Worm (Caenorhabditis elegans) whole organism, young adult: Measurements from ENCODE around the gene clk-2.
A peak's percentile ranks its signal among the peaks of the same experiment; 100 is the strongest.

ENCODE experiments used
- B0035.1 ChIP-seq: sonication (generic microtip); optimal IDR thresholded peaks from 2 replicates; lab custom pipeline; 2016; ENCODE audit warnings: missing genetic modification characterization, mild to moderate bottlenecking, missing compliant biosample characterization, missing genotype, missing genetic modification reagents
- B0336.3 ChIP-seq: fragments of 200-800 bp; sonication (Bioruptor generic); IDR thresholded peaks from 2 replicates; pipeline ENCODE4 v1.3.6; 2022; ENCODE audit warnings: missing genetic modification characterization, missing compliant biosample characterization
- C06A6.2 ChIP-seq: fragments of 200-800 bp; sonication (Bioruptor generic); conservative IDR thresholded peaks from 2 replicates; pipeline ENCODE4 v1.3.6; 2022; ENCODE audit warnings: missing genetic modification characterization, missing compliant biosample characterization
- F10E7.11 ChIP-seq: sonication (generic microtip); optimal IDR thresholded peaks from 2 replicates; lab custom pipeline; 2017; ENCODE audit warnings: mild to moderate bottlenecking, missing genetic modification characterization, moderate library complexity, missing compliant biosample characterization
- F52B5.7 ChIP-seq: sonication (generic microtip); optimal IDR thresholded peaks from 2 replicates; lab custom pipeline; 2016; ENCODE audit warnings: mild to moderate bottlenecking, missing genetic modification characterization, missing compliant biosample characterization
- F57C9.4 ChIP-seq: sonication (generic microtip); optimal IDR thresholded peaks from 2 replicates; lab custom pipeline; 2017; ENCODE audit warnings: mild to moderate bottlenecking, missing genetic modification characterization, missing compliant biosample characterization
- K11D2.4 ChIP-seq: fragments of 200-800 bp; sonication (Bioruptor generic); IDR thresholded peaks from 2 replicates; pipeline ENCODE4 v1.3.6; 2022; ENCODE audit warnings: missing genetic modification reagents, missing genetic modification characterization, missing compliant biosample characterization
- K12H6.12 ChIP-seq: fragments of 200-800 bp; sonication (Bioruptor generic); optimal IDR thresholded peaks from 2 replicates; lab custom pipeline; 2018; ENCODE audit warnings: mild to moderate bottlenecking, missing genetic modification characterization, missing compliant biosample characterization
- Y56A3A.18 ChIP-seq: fragments of 200-800 bp; sonication (Bioruptor generic); IDR thresholded peaks from 2 replicates; pipeline ENCODE4 v1.3.6; 2022; ENCODE audit warnings: missing genetic modification reagents, missing genetic modification characterization, missing compliant biosample characterization
- Y79H2A.3 ChIP-seq: fragments of 200-800 bp; sonication (Bioruptor generic); conservative IDR thresholded peaks from 2 replicates; pipeline ENCODE4 v1.3.6; 2022; ENCODE audit warnings: missing genetic modification reagents, missing genetic modification characterization, missing compliant biosample characterization
- aptf-3 ChIP-seq: fragments of 200-800 bp; sonication (Bioruptor generic); IDR thresholded peaks from 2 replicates; pipeline ENCODE4 v1.3.6; 2022; ENCODE audit warnings: missing genetic modification characterization, missing compliant biosample characterization
- attf-5 ChIP-seq: fragments of 200-800 bp; sonication (Bioruptor generic); optimal IDR thresholded peaks from 2 replicates; lab custom pipeline; 2018; ENCODE audit warnings: mild to moderate bottlenecking, missing genetic modification characterization, missing compliant biosample characterization
- bed-2 ChIP-seq: fragments of 200-800 bp; sonication (Bioruptor generic); IDR thresholded peaks from 2 replicates; pipeline ENCODE4 v1.3.6; 2022; ENCODE audit warnings: missing genetic modification reagents, missing genetic modification characterization, missing compliant biosample characterization
- cebp-1 ChIP-seq, 2 experiments: fragments of 200-800 bp in 1 of 2; sonication (Bioruptor generic) in 1 of 2; sonication (generic microtip) in 1 of 2; IDR thresholded peaks in 1 of 2; optimal IDR thresholded peaks in 1 of 2; 2 replicates each; pipeline versions ENCODE4 v1.3.6 to Lab custom; 2017 to 2022; ENCODE audit warnings: missing compliant biosample characterization in 2 of 2, missing genetic modification characterization in 2 of 2, mild to moderate bottlenecking in 1 of 2, missing genetic modification reagents in 1 of 2, moderate library complexity in 1 of 2
- ceh-100 ChIP-seq: fragments of 200-800 bp; sonication (Bioruptor generic); IDR thresholded peaks from 2 replicates; pipeline ENCODE4 v1.3.6; 2022; ENCODE audit warnings: missing genetic modification reagents, missing genetic modification characterization, missing compliant biosample characterization
- ceh-79 ChIP-seq: sonication (generic microtip); optimal IDR thresholded peaks from 2 replicates; lab custom pipeline; 2017; ENCODE audit warnings: mild to moderate bottlenecking, missing genetic modification characterization, missing compliant biosample characterization
- die-1 ChIP-seq: sonication (generic microtip); optimal IDR thresholded peaks from 2 replicates; lab custom pipeline; 2016; ENCODE audit warnings: missing genotype, mild to moderate bottlenecking, missing genetic modification characterization, missing compliant biosample characterization
- dpff-1 ChIP-seq: sonication (generic microtip); optimal IDR thresholded peaks from 2 replicates; lab custom pipeline; 2017; ENCODE audit warnings: mild to moderate bottlenecking, missing genetic modification characterization, missing compliant biosample characterization
- egl-44 ChIP-seq: fragments of 200-800 bp; sonication (Bioruptor generic); IDR thresholded peaks from 2 replicates; pipeline ENCODE4 v1.3.6; 2022; ENCODE audit warnings: missing genetic modification reagents, missing genetic modification characterization, missing compliant biosample characterization
- ekl-4 ChIP-seq: fragments of 200-800 bp; sonication (Bioruptor generic); IDR thresholded peaks from 2 replicates; pipeline ENCODE4 v1.3.6; 2022; ENCODE audit warnings: missing genetic modification reagents, missing genetic modification characterization, missing compliant biosample characterization
- hlh-12 ChIP-seq: sonication (generic microtip); optimal IDR thresholded peaks from 2 replicates; lab custom pipeline; 2016; ENCODE audit warnings: missing genetic modification characterization, missing compliant biosample characterization
- hlh-26 ChIP-seq: fragments of 200-800 bp; sonication (Bioruptor generic); conservative IDR thresholded peaks from 2 replicates; pipeline ENCODE4 v1.3.6; 2022; ENCODE audit warnings: missing genetic modification reagents, missing genetic modification characterization, missing compliant biosample characterization
- lag-1 ChIP-seq: fragments of 200-800 bp; sonication (Bioruptor generic); IDR thresholded peaks from 2 replicates; pipeline ENCODE4 v1.3.6; 2022; ENCODE audit warnings: missing genetic modification reagents, missing genetic modification characterization, missing compliant biosample characterization
- let-526 ChIP-seq: fragments of 200-800 bp; sonication (Bioruptor generic); IDR thresholded peaks from 2 replicates; pipeline ENCODE4 v1.3.6; 2022; ENCODE audit warnings: missing genetic modification reagents, missing genetic modification characterization, missing compliant biosample characterization
- let-607 ChIP-seq, 2 experiments: fragments of 200-800 bp in 1 of 2; sonication (Bioruptor generic) in 1 of 2; sonication (generic microtip) in 1 of 2; optimal IDR thresholded peaks; 2 replicates each; lab custom pipeline; 2016 to 2018; ENCODE audit warnings: mild to moderate bottlenecking in 2 of 2, missing compliant biosample characterization in 2 of 2, missing genetic modification characterization in 2 of 2, moderate library complexity in 2 of 2, missing genotype in 1 of 2
- lin-54 ChIP-seq: fragments of 200-800 bp; sonication (Bioruptor generic); optimal IDR thresholded peaks from 2 replicates; lab custom pipeline; 2018; ENCODE audit warnings: mild to moderate bottlenecking, missing genetic modification characterization, missing compliant biosample characterization
- lsl-1 ChIP-seq: fragments of 200-800 bp; sonication (Bioruptor generic); optimal IDR thresholded peaks from 2 replicates; lab custom pipeline; 2018; ENCODE audit warnings: mild to moderate bottlenecking, missing genetic modification characterization, moderate library complexity, missing compliant biosample characterization
- madf-10 ChIP-seq: sonication (generic microtip); optimal IDR thresholded peaks from 2 replicates; lab custom pipeline; 2016; ENCODE audit warnings: mild to moderate bottlenecking, missing genetic modification characterization, missing compliant biosample characterization
- madf-6 ChIP-seq: fragments of 200-800 bp; sonication (Bioruptor generic); IDR thresholded peaks from 2 replicates; pipeline ENCODE4 v1.3.6; 2022; ENCODE audit warnings: missing genetic modification reagents, missing genetic modification characterization, missing compliant biosample characterization
- mcd-1 ChIP-seq: fragments of 200-800 bp; sonication (Bioruptor generic); IDR thresholded peaks from 2 replicates; pipeline ENCODE4 v1.3.6; 2022; ENCODE audit warnings: missing genetic modification reagents, missing genetic modification characterization, missing compliant biosample characterization
- nfya-2 ChIP-seq: fragments of 200-800 bp; sonication (Bioruptor generic); IDR thresholded peaks from 2 replicates; pipeline ENCODE4 v1.3.6; 2022; ENCODE audit warnings: missing genetic modification reagents, missing genetic modification characterization, missing compliant biosample characterization
- nfyb-1 ChIP-seq: fragments of 200-800 bp; sonication (Bioruptor generic); IDR thresholded peaks from 2 replicates; pipeline ENCODE4 v1.3.6; 2022; ENCODE audit warnings: missing genetic modification reagents, missing genetic modification characterization, missing compliant biosample characterization
- nhr-120 ChIP-seq: fragments of 200-800 bp; sonication (Bioruptor generic); IDR thresholded peaks from 2 replicates; pipeline ENCODE4 v1.3.6; 2022; ENCODE audit warnings: missing genetic modification characterization, missing compliant biosample characterization
- nhr-80 ChIP-seq: sonication (generic microtip); optimal IDR thresholded peaks from 2 replicates; lab custom pipeline; 2016; ENCODE audit warnings: missing genetic modification characterization, missing compliant biosample characterization
- nhr-90 ChIP-seq: sonication (generic microtip); optimal IDR thresholded peaks from 2 replicates; lab custom pipeline; 2016; ENCODE audit warnings: missing genotype, mild to moderate bottlenecking, missing genetic modification characterization, missing compliant biosample characterization
- pbrm-1 ChIP-seq: fragments of 200-800 bp; sonication (Bioruptor generic); IDR thresholded peaks from 2 replicates; pipeline ENCODE4 v1.3.6; 2022; ENCODE audit warnings: missing genetic modification reagents, missing genetic modification characterization, missing compliant biosample characterization
- rcor-1 ChIP-seq: fragments of 200-800 bp; sonication (Bioruptor generic); IDR thresholded peaks from 2 replicates; pipeline ENCODE4 v1.3.6; 2022; ENCODE audit warnings: missing genetic modification reagents, missing genetic modification characterization, missing compliant biosample characterization
- repo-1 ChIP-seq: sonication (generic microtip); optimal IDR thresholded peaks from 2 replicates; lab custom pipeline; 2017; ENCODE audit warnings: mild to moderate bottlenecking, missing genetic modification characterization, missing compliant biosample characterization
- rpc-1 ChIP-seq, 2 experiments: fragments of 150-350 bp in 1 of 2; sonication (generic microtip) in 1 of 2; optimal IDR thresholded peaks; 2 replicates each; lab custom pipeline; 2014 to 2018; ENCODE audit warnings: missing biosample characterization in 1 of 2, missing genetic modification characterization in 1 of 2, missing genetic modification reagents in 1 of 2, missing genotype in 1 of 2
- sea-2 ChIP-seq: fragments of 200-800 bp; sonication (Bioruptor generic); IDR thresholded peaks from 2 replicates; pipeline ENCODE4 v1.3.6; 2022; ENCODE audit warnings: missing genetic modification characterization, missing compliant biosample characterization
- snpc-3.4 ChIP-seq: sonication (generic microtip); optimal IDR thresholded peaks from 2 replicates; lab custom pipeline; 2017; ENCODE audit warnings: missing genetic modification characterization, mild to moderate bottlenecking, missing compliant biosample characterization, antibody characterized with exemption, moderate library complexity, missing genotype, missing genetic modification reagents
- tbp1 ChIP-seq: fragments of 200-800 bp; sonication (Bioruptor generic); optimal IDR thresholded peaks from 2 replicates; lab custom pipeline; 2018; ENCODE audit warnings: mild to moderate bottlenecking, missing genetic modification characterization, missing compliant biosample characterization
- tlf-1 ChIP-seq: fragments of 200-800 bp; sonication (Bioruptor generic); optimal IDR thresholded peaks from 2 replicates; lab custom pipeline; 2018; ENCODE audit warnings: mild to moderate bottlenecking, missing genetic modification characterization, missing compliant biosample characterization
- xnd-1 ChIP-seq: sonication (generic microtip); optimal IDR thresholded peaks from 2 replicates; lab custom pipeline; 2016; ENCODE audit warnings: missing genotype, missing genetic modification reagents, missing genetic modification characterization, missing compliant biosample characterization
- zim-3 ChIP-seq: sonication (generic microtip); optimal IDR thresholded peaks from 2 replicates; lab custom pipeline; 2017; ENCODE audit warnings: mild to moderate bottlenecking, missing genetic modification characterization, moderate library complexity, missing compliant biosample characterization
- ztf-28 ChIP-seq: fragments of 200-800 bp; sonication (Bioruptor generic); IDR thresholded peaks from 2 replicates; pipeline ENCODE4 v1.3.6; 2022; ENCODE audit warnings: missing genetic modification reagents, missing genetic modification characterization, missing compliant biosample characterization

The clk-2 gene

ce11 chrIII:7524830-7525344, 6.6 kb upstream of the clk-2 start:
- TF ChIP-seq mcd-1 (GFP tag; lab: Robert Waterston, UW) (no peak), rpc-1 (optimal IDR thresholded peaks at IDR 0.05; lab: Kevin White, UChicago) (no peak), rpc-1 (tag; optimal IDR thresholded peaks at IDR 0.05; lab: Kevin White, UChicago) (no peak), ekl-4 (GFP tag; lab: Robert Waterston, UW) (no peak), aptf-3 (GFP tag; lab: Robert Waterston, UW) (no peak), tbp1 (GFP tag; lab: Kevin White, UChicago) (no peak), K12H6.12 (tag; lab: Kevin White, UChicago) (no peak), nfya-2 (GFP tag; lab: Robert Waterston, UW) (no peak), repo-1 (tag; lab: Kevin White, UChicago) (no peak), C06A6.2 (GFP tag; lab: Robert Waterston, UW) (no peak), K11D2.4 (GFP tag; lab: Robert Waterston, UW) (no peak), nfyb-1 (GFP tag; lab: Robert Waterston, UW) (no peak), Y79H2A.3 (no peak), F10E7.11 (tag; lab: Kevin White, UChicago) (no peak), B0035.1 (tag; lab: Kevin White, UChicago) (no peak), let-607 (tag; optimal IDR thresholded peaks at IDR 0.05; lab: Kevin White, UChicago) (no peak), madf-10 (tag; lab: Kevin White, UChicago) (no peak), die-1 (tag; lab: Kevin White, UChicago) (no peak), nhr-120 (GFP tag; lab: Robert Waterston, UW) (no peak), lsl-1 (no peak)

DNA sequence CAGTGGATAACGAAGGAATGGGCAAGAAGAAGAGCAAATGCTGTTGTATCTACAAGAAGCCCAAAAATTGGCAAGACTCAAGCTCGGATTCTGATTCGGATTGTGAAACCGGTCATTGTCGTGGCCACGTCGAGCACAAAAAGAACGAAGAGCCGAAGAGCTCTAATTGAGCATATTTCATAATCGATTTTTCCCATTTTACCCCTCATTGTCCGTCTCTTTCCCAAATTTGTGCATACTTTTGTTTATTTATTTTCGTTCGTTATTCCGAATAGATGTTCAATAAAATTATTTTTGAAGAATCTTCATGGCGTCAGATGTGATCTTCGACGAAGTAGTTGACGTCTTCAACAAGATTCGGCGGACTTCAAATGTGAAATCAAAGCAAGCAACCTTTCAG, 2.8 kb upstream of the clk-2 start, which contains the start of gene lig-4:
TSS of gene lig-4 (plus strand) at position 301 of the 400 bp plus-strand sequence.
- TF ChIP-seq snpc-3.4 (no peak), nhr-90 (no peak), ceh-79 (tag; lab: Kevin White, UChicago) (no peak), bed-2 (GFP tag; lab: Robert Waterston, UW) (no peak), xnd-1 (tag; lab: Kevin White, UChicago) (no peak), F57C9.4 (tag; lab: Kevin White, UChicago) (no peak), rcor-1 (GFP tag; lab: Robert Waterston, UW) (no peak), let-607 (tag; optimal IDR thresholded peaks at IDR 0.05; lab: Kevin White, UChicago) (no peak)

- TF ChIP-seq hlh-12 (tag; lab: Kevin White, UChicago) (peak; percentile 39), B0336.3 (GFP tag; lab: Robert Waterston, UW) (0 out of 2 replicates have a peak, but pooled peaks have one; percentile 45), hlh-26 (no peak), ceh-100 (GFP tag; lab: Robert Waterston, UW) (peak; percentile 79), let-526 (GFP tag; lab: Robert Waterston, UW) (peak; percentile 95), lin-54 (GFP tag; lab: Kevin White, UChicago) (peak; percentile 88), tlf-1 (GFP tag; lab: Kevin White, UChicago) (peak; percentile 83), pbrm-1 (peak; percentile 86), egl-44 (GFP tag; lab: Robert Waterston, UW) (no peak), dpff-1 (no peak), nhr-80 (tag; lab: Kevin White, UChicago) (peak; percentile 28), lag-1 (GFP tag; lab: Robert Waterston, UW) (peak; percentile 82; the same call in 1 of the 2 replicates), F52B5.7 (tag; lab: Kevin White, UChicago) (peak; percentile 50), madf-6 (GFP tag; lab: Robert Waterston, UW) (peak; percentile 87), cebp-1 (GFP tag; IDR thresholded peaks at IDR 0.05; lab: Robert Waterston, UW) (peak; percentile 90), cebp-1 (tag; optimal IDR thresholded peaks at IDR 0.05; lab: Kevin White, UChicago) (peak; percentile 95), attf-5 (GFP tag; lab: Kevin White, UChicago) (peak; percentile 73), zim-3 (tag; lab: Kevin White, UChicago) (peak; percentile 96), ztf-28 (GFP tag; lab: Robert Waterston, UW) (peak; percentile 71; the same call in 1 of the 2 replicates), sea-2 (peak; percentile 85), mcd-1 (GFP tag; lab: Robert Waterston, UW) (peak; percentile 88), Y56A3A.18 (GFP tag; lab: Robert Waterston, UW) (peak; percentile 58; the same call in 1 of the 2 replicates)
Observed at ce11 chrIII:7520672-7521071, 2.3 kb upstream of the clk-2 start, which contains the start of the genes cux-7 and C07H6.2. cux-7 (minus strand) TSS chrIII:7520845. C07H6.2 (plus strand) TSS chrIII:7521009.
